Fruit fly (Drosophila melanogaster) whole organism, embryonic: ENCODE measurements around the gene CG2865.

Experiments used
- Aef1 ChIP-seq: fragments of 200-800 bp; sonication (Bioruptor generic); IDR thresholded peaks from 3 replicates; pipeline ENCODE4 v1.3.6; 2022; ENCODE audit warnings: missing biosample characterization, missing genetic modification characterization
- B-H2 ChIP-seq: fragments of 200-800 bp; sonication (Bioruptor generic); optimal IDR thresholded peaks from 2 replicates; lab custom pipeline; 2018; ENCODE audit warnings: missing biosample characterization, mild to moderate bottlenecking, missing genetic modification characterization
- Bteb2 ChIP-seq: fragments of 200-800 bp; sonication (Bioruptor generic); optimal IDR thresholded peaks from 2 replicates; lab custom pipeline; 2016; ENCODE audit warnings: missing biosample characterization, missing genetic modification characterization
- CG10462 ChIP-seq: fragments of 200-800 bp; sonication (Bioruptor generic); optimal IDR thresholded peaks from 2 replicates; lab custom pipeline; 2016; ENCODE audit warnings: missing biosample characterization, missing genetic modification characterization
- CG10543 ChIP-seq: fragments of 200-800 bp; sonication (Bioruptor generic); optimal IDR thresholded peaks from 3 replicates; lab custom pipeline; 2017; ENCODE audit warnings: missing biosample characterization, mild to moderate bottlenecking, missing genetic modification characterization, moderate library complexity
- CG11560 ChIP-seq: fragments of 200-800 bp; sonication (Bioruptor generic); IDR thresholded peaks from 3 replicates; pipeline ENCODE4 v1.3.6; 2022; ENCODE audit warnings: missing biosample characterization, missing genetic modification characterization
- CG12236 ChIP-seq: fragments of 200-800 bp; sonication (Bioruptor generic); optimal IDR thresholded peaks from 2 replicates; lab custom pipeline; 2016; ENCODE audit warnings: missing biosample characterization, missing genetic modification characterization
- CG14441 ChIP-seq: fragments of 200-800 bp; sonication (Bioruptor generic); IDR thresholded peaks from 2 replicates; pipeline ENCODE4 v1.3.6; 2022; ENCODE audit warnings: missing biosample characterization, missing genetic modification characterization
- CG16779 ChIP-seq: fragments of 200-800 bp; sonication (Bioruptor generic); IDR thresholded peaks from 2 replicates; pipeline ENCODE4 v1.3.6; 2022; ENCODE audit warnings: missing biosample characterization, missing genetic modification characterization
- CG2120 ChIP-seq: fragments of 200-800 bp; sonication (Bioruptor generic); optimal IDR thresholded peaks from 3 replicates; lab custom pipeline; 2016; ENCODE audit warnings: missing biosample characterization, missing genetic modification characterization
- CG3065 ChIP-seq: fragments of 200-800 bp; sonication (Bioruptor generic); optimal IDR thresholded peaks from 2 replicates; lab custom pipeline; 2016; ENCODE audit warnings: missing biosample characterization, missing genetic modification characterization
- CG34422 ChIP-seq: fragments of 200-800 bp; sonication (Bioruptor generic); IDR thresholded peaks from 3 replicates; pipeline ENCODE4 v1.3.6; 2022; ENCODE audit warnings: missing biosample characterization, missing genetic modification characterization
- CG4820 ChIP-seq: fragments of 200-800 bp; sonication (Bioruptor generic); optimal IDR thresholded peaks from 3 replicates; lab custom pipeline; 2016; ENCODE audit warnings: missing biosample characterization, missing genetic modification characterization
- CG8089 ChIP-seq: fragments of 200-800 bp; sonication (Bioruptor generic); optimal IDR thresholded peaks from 3 replicates; lab custom pipeline; 2016; ENCODE audit warnings: missing biosample characterization, missing genetic modification characterization
- CG8281 ChIP-seq: fragments of 200-800 bp; sonication (Bioruptor generic); optimal IDR thresholded peaks from 2 replicates; lab custom pipeline; 2018; ENCODE audit warnings: missing biosample characterization, mild to moderate bottlenecking, missing genetic modification characterization, moderate library complexity
- CG8388 ChIP-seq: fragments of 200-800 bp; sonication (Bioruptor generic); optimal IDR thresholded peaks from 2 replicates; lab custom pipeline; 2019; ENCODE audit warnings: missing biosample characterization, mild to moderate bottlenecking, missing genetic modification characterization, moderate library complexity
- CG9797 ChIP-seq: fragments of 200-800 bp; sonication (Bioruptor generic); optimal IDR thresholded peaks from 3 replicates; lab custom pipeline; 2018; ENCODE audit warnings: missing biosample characterization, mild to moderate bottlenecking, missing genetic modification characterization
- E2f2 ChIP-seq: fragments of 200-800 bp; sonication (Bioruptor generic); IDR thresholded peaks from 2 replicates; pipeline ENCODE4 v1.3.6; 2022; ENCODE audit warnings: missing biosample characterization, missing genetic modification characterization
- Fer2 ChIP-seq: fragments of 200-800 bp; sonication (Bioruptor generic); optimal IDR thresholded peaks from 2 replicates; lab custom pipeline; 2018; ENCODE audit warnings: missing biosample characterization, mild to moderate bottlenecking, missing genetic modification characterization, moderate library complexity
- Gsc ChIP-seq: fragments of 200-800 bp; sonication (Bioruptor generic); IDR thresholded peaks from 2 replicates; pipeline ENCODE4 v1.3.6; 2022; ENCODE audit warnings: missing biosample characterization, missing genetic modification characterization
- Gug ChIP-seq: fragments of 200-800 bp; sonication (Bioruptor generic); IDR thresholded peaks from 4 replicates; pipeline ENCODE4 v1.3.6; 2022; ENCODE audit warnings: missing biosample characterization, missing genetic modification characterization
- HLH4C ChIP-seq: fragments of 200-800 bp; sonication (Bioruptor generic); IDR thresholded peaks from 3 replicates; pipeline ENCODE4 v1.3.6; 2022; ENCODE audit warnings: missing biosample characterization, missing genetic modification characterization; ENCODE audit not compliant: partially characterized antibody
- HLH54F ChIP-seq: fragments of 200-800 bp; sonication (Bioruptor generic); optimal IDR thresholded peaks from 3 replicates; lab custom pipeline; 2016; ENCODE audit warnings: missing biosample characterization, missing genetic modification characterization
- Med ChIP-seq: fragments of 200-800 bp; sonication (Bioruptor generic); peaks from one replicate; lab custom pipeline; 2016; ENCODE audit warnings: missing biosample characterization, missing genetic modification characterization, mild to moderate bottlenecking, inconsistent platforms, moderate library complexity
- Optix ChIP-seq: fragments of 200-800 bp; sonication (Bioruptor generic); IDR thresholded peaks from 3 replicates; pipeline ENCODE4 v1.3.6; 2022; ENCODE audit warnings: missing biosample characterization, missing genetic modification characterization
- Pdp1 ChIP-seq, 2 experiments: fragments of 200-800 bp; sonication (Bioruptor generic); optimal IDR thresholded peaks; 3 replicates each; lab custom pipeline; 2016; ENCODE audit warnings: missing biosample characterization in 2 of 2, missing genetic modification characterization in 2 of 2, mild to moderate bottlenecking in 1 of 2, moderate library complexity in 1 of 2
- Ravus ChIP-seq: fragments of 200-800 bp; sonication (Bioruptor generic); IDR thresholded peaks from 2 replicates; pipeline ENCODE4 v1.3.6; 2022; ENCODE audit warnings: missing biosample characterization, missing genetic modification characterization
- Rx ChIP-seq: fragments of 200-800 bp; sonication (Bioruptor generic); IDR thresholded peaks from 2 replicates; pipeline ENCODE4 v1.3.6; 2022; ENCODE audit warnings: missing biosample characterization, missing genetic modification characterization
- Ssrp ChIP-seq: fragments of 200-800 bp; sonication (Bioruptor generic); optimal IDR thresholded peaks from 2 replicates; lab custom pipeline; 2018; ENCODE audit warnings: missing biosample characterization, mild to moderate bottlenecking, missing genetic modification characterization, moderate library complexity
- bigmax ChIP-seq: fragments of 200-800 bp; sonication (Bioruptor generic); optimal IDR thresholded peaks from 2 replicates; lab custom pipeline; 2018; ENCODE audit warnings: missing biosample characterization, mild to moderate bottlenecking, missing genetic modification characterization
- bowl ChIP-seq: fragments of 200-800 bp; sonication (Bioruptor generic); IDR thresholded peaks from 2 replicates; pipeline ENCODE4 v1.3.6; 2022; ENCODE audit warnings: missing biosample characterization, missing genetic modification characterization
- chinmo ChIP-seq: fragments of 200-800 bp; sonication (Bioruptor generic); IDR thresholded peaks from 4 replicates; pipeline ENCODE4 v1.3.6; 2022; ENCODE audit warnings: missing biosample characterization, missing genetic modification characterization; ENCODE audit not compliant: partially characterized antibody
- chn ChIP-seq: fragments of 200-800 bp; sonication (Bioruptor generic); optimal IDR thresholded peaks from 2 replicates; lab custom pipeline; 2016; ENCODE audit warnings: missing biosample characterization, missing genetic modification characterization
- disco-r ChIP-seq: fragments of 200-800 bp; sonication (Bioruptor generic); optimal IDR thresholded peaks from 2 replicates; lab custom pipeline; 2016; ENCODE audit warnings: missing biosample characterization, missing genetic modification characterization
- dmrt11E ChIP-seq: fragments of 200-800 bp; sonication (Bioruptor generic); optimal IDR thresholded peaks from 3 replicates; lab custom pipeline; 2018; ENCODE audit warnings: missing biosample characterization, mild to moderate bottlenecking, missing genetic modification characterization, moderate library complexity
- gce ChIP-seq: fragments of 200-800 bp; sonication (Bioruptor generic); IDR thresholded peaks from 3 replicates; pipeline ENCODE4 v1.3.6; 2022; ENCODE audit warnings: missing biosample characterization, missing genetic modification characterization
- grn ChIP-seq: fragments of 200-800 bp; sonication (Bioruptor generic); optimal IDR thresholded peaks from 3 replicates; lab custom pipeline; 2017; ENCODE audit warnings: missing biosample characterization, missing genetic modification characterization
- inv ChIP-seq: fragments of 200-800 bp; sonication (Bioruptor generic); IDR thresholded peaks from 2 replicates; pipeline ENCODE4 v1.3.6; 2022; ENCODE audit warnings: missing biosample characterization, missing genetic modification characterization; ENCODE audit not compliant: partially characterized antibody
- jumu ChIP-seq: fragments of 200-800 bp; sonication (Bioruptor generic); optimal IDR thresholded peaks from 3 replicates; lab custom pipeline; 2016; ENCODE audit warnings: missing biosample characterization, missing genetic modification characterization
- lmd ChIP-seq: fragments of 200-800 bp; sonication (Bioruptor generic); IDR thresholded peaks from 2 replicates; pipeline ENCODE4 v1.3.6; 2022; ENCODE audit warnings: missing biosample characterization, missing genetic modification characterization
- otp ChIP-seq: fragments of 200-800 bp; sonication (Bioruptor generic); IDR thresholded peaks from 3 replicates; pipeline ENCODE4, ENCODE4 v1.3.6; 2022; ENCODE audit warnings: missing biosample characterization, missing genetic modification characterization
- pfk ChIP-seq: fragments of 200-800 bp; sonication (Bioruptor generic); optimal IDR thresholded peaks from 2 replicates; lab custom pipeline; 2018; ENCODE audit warnings: missing biosample characterization, mild to moderate bottlenecking, missing genetic modification characterization, moderate library complexity
- salm ChIP-seq: fragments of 200-800 bp; sonication (Bioruptor generic); optimal IDR thresholded peaks from 2 replicates; lab custom pipeline; 2018; ENCODE audit warnings: missing biosample characterization, mild to moderate bottlenecking, missing genetic modification characterization
- sens-2 ChIP-seq: fragments of 200-800 bp; sonication (Bioruptor generic); IDR thresholded peaks from 2 replicates; pipeline ENCODE4 v1.3.6; 2022; ENCODE audit warnings: missing biosample characterization, missing genetic modification characterization
- sisA ChIP-seq: fragments of 200-800 bp; sonication (Bioruptor generic); IDR thresholded peaks from 2 replicates; pipeline ENCODE4 v1.3.6; 2022; ENCODE audit warnings: missing biosample characterization, missing genetic modification characterization
- sqz ChIP-seq: fragments of 200-800 bp; sonication (Bioruptor generic); optimal IDR thresholded peaks from 3 replicates; lab custom pipeline; 2018; ENCODE audit warnings: missing biosample characterization, mild to moderate bottlenecking, missing genetic modification characterization
- tin ChIP-seq: fragments of 200-800 bp; sonication (Bioruptor generic); optimal IDR thresholded peaks from 3 replicates; lab custom pipeline; 2016; ENCODE audit warnings: missing biosample characterization, missing genetic modification characterization
- tio ChIP-seq: fragments of 200-800 bp; sonication (Bioruptor generic); optimal IDR thresholded peaks from 2 replicates; lab custom pipeline; 2017; ENCODE audit warnings: missing biosample characterization, missing genetic modification characterization, inconsistent platforms
- unc-4 ChIP-seq: fragments of 200-800 bp; sonication (Bioruptor generic); IDR thresholded peaks from 2 replicates; pipeline ENCODE4 v1.3.6; 2022; ENCODE audit warnings: missing biosample characterization, missing genetic modification characterization; ENCODE audit not compliant: partially characterized antibody
- usp ChIP-seq: fragments of >200 bp; optimal IDR thresholded peaks from 2 replicates; lab custom pipeline; 2017; ENCODE audit warnings: missing biosample characterization, missing genetic modification characterization
- vnd ChIP-seq: fragments of 200-800 bp; sonication (Bioruptor generic); IDR thresholded peaks from 3 replicates; pipeline ENCODE4 v1.3.6; 2022; ENCODE audit warnings: missing biosample characterization, missing genetic modification characterization; ENCODE audit not compliant: partially characterized antibody
- z ChIP-seq: fragments of 200-800 bp; sonication (Bioruptor generic); IDR thresholded peaks from 3 replicates; pipeline ENCODE4 v1.3.6; 2022; ENCODE audit warnings: missing biosample characterization, missing genetic modification characterization

Gene CG2865

DNA sequence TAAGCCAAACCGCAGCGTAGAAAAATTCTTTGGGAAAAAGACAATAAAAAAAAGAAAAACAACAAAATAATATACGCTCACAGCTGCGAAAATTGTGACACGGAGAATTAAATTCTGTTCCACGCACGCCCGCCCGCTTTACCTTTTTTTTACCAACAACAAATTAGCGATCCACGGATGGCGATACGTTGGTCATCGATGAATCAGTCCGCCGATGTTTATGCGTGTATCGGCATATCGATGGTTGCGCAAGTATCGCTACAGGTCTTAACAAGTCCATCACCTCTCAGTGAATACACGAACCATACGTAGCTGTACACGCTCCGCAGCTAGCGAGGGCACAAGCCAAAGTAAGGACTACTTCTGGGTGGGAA lies 22.7 kb downstream of the CG2865 start, which contains the start of gene CG2924 (continued):
- no peak for TF ChIP-seq z (GFP tag; lab: Robert Waterston, UW)
- peak; percentile 62 for TF ChIP-seq Rx (GFP tag; lab: Robert Waterston, UW)
- no peak for TF ChIP-seq otp (GFP tag; lab: Robert Waterston, UW)
- no peak for TF ChIP-seq bowl
- peak; percentile 97 for TF ChIP-seq Med (GFP tag; lab: Kevin White, UChicago)
- TF ChIP-seq grn, result peak; percentile 22
- peak; percentile 67 for TF ChIP-seq tin (GFP tag; lab: Kevin White, UChicago)
- TF ChIP-seq salm (tag; lab: Kevin White, UChicago), result no peak
- TF ChIP-seq unc-4 (GFP tag; lab: Robert Waterston, UW), result peak; percentile 99
- TF ChIP-seq dmrt11E (tag; lab: Kevin White, UChicago), result no peak
- TF ChIP-seq chinmo (GFP tag; lab: Robert Waterston, UW), result peak; percentile 100
- peak; percentile 4 for TF ChIP-seq Fer2 (tag; lab: Kevin White, UChicago)
- TF ChIP-seq Aef1, result peak; percentile 88
- TF ChIP-seq CG3065 (GFP tag; lab: Kevin White, UChicago), result no peak
- peak; percentile 42 for TF ChIP-seq sqz
- peak; percentile 27; the same call in 1 of the 2 replicates for TF ChIP-seq CG14441 (GFP tag; lab: Robert Waterston, UW)
- TF ChIP-seq CG12236 (GFP tag; lab: Kevin White, UChicago), result no peak
- TF ChIP-seq Ssrp, result no peak
- TF ChIP-seq CG10462, result no peak
- TF ChIP-seq tio (GFP tag; lab: Kevin White, UChicago), result no peak
- TF ChIP-seq CG10543 (GFP tag; lab: Kevin White, UChicago), result peak; percentile 18
- TF ChIP-seq gce, result no peak
- TF ChIP-seq CG4820 (GFP tag; lab: Kevin White, UChicago), result no peak
- TF ChIP-seq CG8281 (tag; lab: Kevin White, UChicago), result no peak
- TF ChIP-seq Gsc (GFP tag; lab: Robert Waterston, UW), result no peak
- peak; percentile 65 for TF ChIP-seq jumu
- peak; percentile 78 for TF ChIP-seq chn (GFP tag; lab: Kevin White, UChicago)
- peak; percentile 47 for TF ChIP-seq disco-r (GFP tag; lab: Kevin White, UChicago)
- no peak for TF ChIP-seq Optix (GFP tag; lab: Robert Waterston, UW)
- 0 out of 2 replicates have a peak, but pooled peaks have one; percentile 37 for TF ChIP-seq CG16779
- TF ChIP-seq CG11560 (tag; lab: Robert Waterston, UW), result peak; percentile 76; the same call in 2 of the 3 replicates
- TF ChIP-seq CG34422 (GFP tag; lab: Robert Waterston, UW), result peak; percentile 73
- peak; percentile 62 for TF ChIP-seq sisA
- TF ChIP-seq vnd (GFP tag; lab: Robert Waterston, UW), result peak; percentile 98
- TF ChIP-seq sens-2 (GFP tag; lab: Robert Waterston, UW), result no peak
- TF ChIP-seq CG9797 (GFP tag; lab: Kevin White, UChicago), result peak; percentile 77
- no peak for TF ChIP-seq CG8388 (GFP tag; lab: Kevin White, UChicago)
- peak; percentile 95 for TF ChIP-seq E2f2 (GFP tag; lab: Robert Waterston, UW)
- peak; percentile 84 for TF ChIP-seq CG2120 (GFP tag; lab: Kevin White, UChicago)
- peak; percentile 100 for TF ChIP-seq inv (GFP tag; lab: Robert Waterston, UW)
- TF ChIP-seq usp (GFP tag; lab: Kevin White, UChicago), result no peak
- no peak for TF ChIP-seq Ravus (GFP tag; lab: Robert Waterston, UW)
- peak; percentile 29 for TF ChIP-seq pfk (GFP tag; lab: Kevin White, UChicago)
- peak; percentile 53; the same call in 1 of the 2 replicates for TF ChIP-seq lmd (GFP tag; lab: Robert Waterston, UW)
- TF ChIP-seq B-H2 (GFP tag; lab: Kevin White, UChicago), result peak; percentile 69
- peak; percentile 89; the same call in 2 of the 4 replicates for TF ChIP-seq Gug (GFP tag; lab: Robert Waterston, UW)
- TF ChIP-seq CG8089 (GFP tag; lab: Kevin White, UChicago), result no peak
- no peak for TF ChIP-seq bigmax (GFP tag; lab: Kevin White, UChicago)
- TF ChIP-seq HLH4C (GFP tag; lab: Robert Waterston, UW), result peak; percentile 99
- TF ChIP-seq HLH54F, result peak; percentile 78
- peak; percentile 50 for TF ChIP-seq Bteb2 (GFP tag; lab: Kevin White, UChicago)
- TF ChIP-seq Pdp1 (GFP tag; optimal IDR thresholded peaks at IDR 0.05; lab: Kevin White, UChicago), result peak; percentile 53 to 87
